Worm (Caenorhabditis elegans): Measurements from ENCODE around the gene hpo-29.

ce11 chrIII:235115-235514, 529 bp upstream of the hpo-29 start:
- no peak for TF ChIP-seq unc-39 (tag; optimal IDR thresholded peaks at IDR 0.05)
- TF ChIP-seq ztf-1 (GFP tag; conservative IDR thresholded peaks at IDR 0.05) = no peak
- TF ChIP-seq elt-3 (tag; optimal IDR thresholded peaks at IDR 0.05) = no peak
- TF ChIP-seq nhr-11 (tag; optimal IDR thresholded peaks at IDR 0.05) = no peak
- no peak for TF ChIP-seq skn-1 (tag; optimal IDR thresholded peaks at IDR 0.05)
- TF ChIP-seq F13H6.1 (tag; optimal IDR thresholded peaks at IDR 0.05) = peak; percentile 62
- TF ChIP-seq ceh-82 (tag; optimal IDR thresholded peaks at IDR 0.05) = no peak
- TF ChIP-seq aly-2 (tag; optimal IDR thresholded peaks at IDR 0.05) = no peak
- TF ChIP-seq nhr-77 (tag; optimal IDR thresholded peaks at IDR 0.05) = no peak
- no peak for TF ChIP-seq lin-39 (tag; optimal IDR thresholded peaks at IDR 0.05)
- TF ChIP-seq nhr-237 (tag; optimal IDR thresholded peaks at IDR 0.05) = no peak
- no peak for TF ChIP-seq ztf-11 (tag; optimal IDR thresholded peaks at IDR 0.05)
